Worm (Caenorhabditis elegans): ENCODE data around the gene far-4.

Gene far-4

DNA sequence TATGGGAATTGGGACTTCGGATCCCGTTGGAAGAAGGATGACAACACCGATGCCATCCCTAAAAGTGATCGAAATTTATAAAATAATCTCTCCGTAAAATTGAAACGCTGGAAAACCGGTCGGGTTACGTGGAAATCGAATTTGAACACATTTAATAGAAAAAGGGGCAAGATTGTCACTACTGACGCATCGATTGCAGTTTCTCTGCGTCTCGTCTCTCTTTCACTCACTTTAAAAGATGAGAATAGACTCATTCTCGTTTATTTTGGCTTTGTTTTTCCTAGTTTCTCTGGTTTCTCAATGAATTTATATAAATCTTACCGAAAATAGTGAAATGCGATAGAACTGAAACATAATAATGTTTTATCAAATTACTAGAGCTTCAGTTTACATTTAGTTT is 42.2 kb upstream of the far-4 start, which contains the start of gene scyl-1:
Gene scyl-1 (minus strand): TSS at position 56 of the 400 bp plus-strand sequence.
- TF ChIP-seq aha-1 (tag; optimal IDR thresholded peaks at IDR 0.05) (no peak), nhr-20 (tag; optimal IDR thresholded peaks at IDR 0.05) (peak; percentile 89), pax-3 (tag; optimal IDR thresholded peaks at IDR 0.05) (peak; percentile 63), grh-1 (GFP tag; IDR thresholded peaks at IDR 0.05) (peak; percentile 83), mab-9 (GFP tag; IDR thresholded peaks at IDR 0.05) (no peak), unc-98 (GFP tag; IDR thresholded peaks at IDR 0.05) (no peak), rnt-1 (tag; optimal IDR thresholded peaks at IDR 0.05) (peak; percentile 89), sox-4 (tag; optimal IDR thresholded peaks at IDR 0.05) (no peak), aly-2 (tag; optimal IDR thresholded peaks at IDR 0.05) (peak; percentile 67), nhr-28 (tag; optimal IDR thresholded peaks at IDR 0.05) (no peak), ceh-8 (GFP tag; optimal IDR thresholded peaks at IDR 0.05) (no peak), egl-27 (tag; optimal IDR thresholded peaks at IDR 0.05) (no peak), xbp-1 (tag; optimal IDR thresholded peaks at IDR 0.05) (peak; percentile 78), fkh-4 (tag; optimal IDR thresholded peaks at IDR 0.05; ENCODE audit: borderline replicate concordance) (no peak), nhr-77 (tag; optimal IDR thresholded peaks at IDR 0.05) (peak; percentile 64), mdl-1 (tag; optimal IDR thresholded peaks at IDR 0.05) (peak in 1 of 2 experiments; percentile 55), isw-1 (GFP tag; IDR thresholded peaks at IDR 0.05) (peak; percentile 30; the same call in 1 of the 2 replicates), alr-1 (tag; optimal IDR thresholded peaks at IDR 0.05; ENCODE audit: borderline replicate concordance) (no peak), elt-2 (tag; optimal IDR thresholded peaks at IDR 0.05) (peak; percentile 37), unc-30 (tag; optimal IDR thresholded peaks at IDR 0.05) (no peak), nhr-71 (tag; optimal IDR thresholded peaks at IDR 0.05) (peak; percentile 91), mep-1 (tag; optimal IDR thresholded peaks at IDR 0.05) (peak; percentile 76), ama-1 (optimal IDR thresholded peaks at IDR 0.05) (no peak), zag-1 (tag; optimal IDR thresholded peaks at IDR 0.05) (no peak), dsc-1 (tag; optimal IDR thresholded peaks at IDR 0.05) (peak; percentile 66), blmp-1 (tag; optimal IDR thresholded peaks at IDR 0.05) (peak; percentile 76), nhr-84 (tag; optimal IDR thresholded peaks at IDR 0.05) (no peak), skn-1 (tag; optimal IDR thresholded peaks at IDR 0.05) (peak; percentile 71), jun-1 (tag; optimal IDR thresholded peaks at IDR 0.05) (peak; percentile 71), nhr-76 (tag; optimal IDR thresholded peaks at IDR 0.05) (no peak), dpl-1 (GFP tag; optimal IDR thresholded peaks at IDR 0.05) (peak; percentile 58 to 91 (median 77)), lir-3 (tag; optimal IDR thresholded peaks at IDR 0.05; ENCODE audit: poor library complexity) (peak; percentile 25), snu-23 (GFP tag; optimal IDR thresholded peaks at IDR 0.05) (peak; percentile 90), zip-4 (GFP tag; optimal IDR thresholded peaks at IDR 0.05) (peak; percentile 3), lin-13 (GFP tag; optimal IDR thresholded peaks at IDR 0.05) (peak; percentile 71), ztf-11 (tag; optimal IDR thresholded peaks at IDR 0.05) (peak in 1 of 2 experiments; percentile 31), nhr-85 (tag) (peak; percentile 94), snpc-4 (tag; optimal IDR thresholded peaks at IDR 0.05) (peak; percentile 39), nhr-90 (tag; optimal IDR thresholded peaks at IDR 0.05; ENCODE audit: poor library complexity) (peak; percentile 84), sptf-1 (tag; optimal IDR thresholded peaks at IDR 0.05) (no peak), tbx-2 (tag; optimal IDR thresholded peaks at IDR 0.05) (peak; percentile 87), C34B4.2 (tag; optimal IDR thresholded peaks at IDR 0.05) (no peak), ceh-82 (tag; optimal IDR thresholded peaks at IDR 0.05) (peak; percentile 37 to 73 (median 64)), ets-5 (GFP tag; IDR thresholded peaks at IDR 0.05) (no peak), nhr-11 (tag; optimal IDR thresholded peaks at IDR 0.05) (peak; percentile 21), ceh-63 (GFP tag; optimal IDR thresholded peaks at IDR 0.05) (no peak), C16A3.4 (tag; optimal IDR thresholded peaks at IDR 0.05) (peak; percentile 88), unc-130 (tag; optimal IDR thresholded peaks at IDR 0.05) (peak; percentile 67), nhr-12 (tag; optimal IDR thresholded peaks at IDR 0.05) (no peak), ceh-90 (tag; optimal IDR thresholded peaks at IDR 0.05) (no peak), C04F5.9 (tag; optimal IDR thresholded peaks at IDR 0.05) (peak; percentile 20), lin-39 (tag; optimal IDR thresholded peaks at IDR 0.05) (peak; percentile 69), egl-13 (tag; optimal IDR thresholded peaks at IDR 0.05) (peak; percentile 35), nhr-19 (GFP tag; conservative IDR thresholded peaks at IDR 0.05) (peak; percentile 89)

Measured in whole organism, L1 larva.